Worm (Caenorhabditis elegans) whole organism, young adult: ENCODE measurements around the gene hrpl-1.

Experiments used
- B0035.1 ChIP-seq: sonication (generic microtip); optimal IDR thresholded peaks from 2 replicates; lab custom pipeline; 2016; ENCODE audit warnings: missing genetic modification characterization, mild to moderate bottlenecking, missing compliant biosample characterization, missing genotype, missing genetic modification reagents
- B0336.3 ChIP-seq: fragments of 200-800 bp; sonication (Bioruptor generic); IDR thresholded peaks from 2 replicates; pipeline ENCODE4 v1.3.6; 2022; ENCODE audit warnings: missing genetic modification characterization, missing compliant biosample characterization
- C06A6.2 ChIP-seq: fragments of 200-800 bp; sonication (Bioruptor generic); conservative IDR thresholded peaks from 2 replicates; pipeline ENCODE4 v1.3.6; 2022; ENCODE audit warnings: missing genetic modification characterization, missing compliant biosample characterization
- D2030.7 ChIP-seq: fragments of 200-800 bp; sonication (Bioruptor generic); IDR thresholded peaks from 2 replicates; pipeline ENCODE4 v1.3.6; 2022; ENCODE audit warnings: missing genetic modification reagents, missing genetic modification characterization, missing compliant biosample characterization
- F10E7.11 ChIP-seq: sonication (generic microtip); optimal IDR thresholded peaks from 2 replicates; lab custom pipeline; 2017; ENCODE audit warnings: mild to moderate bottlenecking, missing genetic modification characterization, moderate library complexity, missing compliant biosample characterization
- F22D6.2 ChIP-seq: sonication (generic microtip); optimal IDR thresholded peaks from 2 replicates; lab custom pipeline; 2016; ENCODE audit warnings: mild to moderate bottlenecking, missing genetic modification characterization, missing compliant biosample characterization
- F23B12.7 ChIP-seq: sonication (generic microtip); optimal IDR thresholded peaks from 2 replicates; lab custom pipeline; 2017; ENCODE audit warnings: missing genetic modification characterization, mild to moderate bottlenecking, missing compliant biosample characterization, antibody characterized with exemption, moderate library complexity; ENCODE audit not compliant: insufficient read depth
- F39B2.1 ChIP-seq: fragments of 200-800 bp; sonication (Bioruptor generic); IDR thresholded peaks from 2 replicates; pipeline ENCODE4 v1.3.6; 2022; ENCODE audit warnings: missing genetic modification reagents, missing genetic modification characterization, missing compliant biosample characterization
- F49E8.2 ChIP-seq: sonication (generic microtip); optimal IDR thresholded peaks from 3 replicates; lab custom pipeline; 2017; ENCODE audit warnings: missing genetic modification characterization, mild to moderate bottlenecking, missing compliant biosample characterization, antibody characterized with exemption, moderate library complexity; ENCODE audit not compliant: insufficient read depth
- F52B5.7 ChIP-seq: sonication (generic microtip); optimal IDR thresholded peaks from 2 replicates; lab custom pipeline; 2016; ENCODE audit warnings: mild to moderate bottlenecking, missing genetic modification characterization, missing compliant biosample characterization
- F55B11.4 ChIP-seq: sonication (generic microtip); optimal IDR thresholded peaks from 2 replicates; lab custom pipeline; 2016; ENCODE audit warnings: missing compliant biosample characterization, missing genetic modification characterization, borderline replicate concordance; ENCODE audit not compliant: insufficient read depth
- F57A8.1 ChIP-seq: fragments of 200-800 bp; sonication (Bioruptor generic); optimal IDR thresholded peaks from 2 replicates; lab custom pipeline; 2018; ENCODE audit warnings: mild to moderate bottlenecking, missing genetic modification characterization, moderate library complexity, missing compliant biosample characterization
- F57C9.4 ChIP-seq: sonication (generic microtip); optimal IDR thresholded peaks from 2 replicates; lab custom pipeline; 2017; ENCODE audit warnings: mild to moderate bottlenecking, missing genetic modification characterization, missing compliant biosample characterization
- K12H6.12 ChIP-seq: fragments of 200-800 bp; sonication (Bioruptor generic); optimal IDR thresholded peaks from 2 replicates; lab custom pipeline; 2018; ENCODE audit warnings: mild to moderate bottlenecking, missing genetic modification characterization, missing compliant biosample characterization
- T07F8.4 ChIP-seq: sonication (generic microtip); optimal IDR thresholded peaks from 2 replicates; lab custom pipeline; 2016; ENCODE audit warnings: mild to moderate bottlenecking, missing genetic modification characterization, moderate library complexity, missing compliant biosample characterization
- Y95B8A.8 ChIP-seq: fragments of 200-800 bp; sonication (Bioruptor generic); IDR thresholded peaks from 2 replicates; pipeline ENCODE4 v1.3.6; 2022; ENCODE audit warnings: missing genetic modification reagents, missing genetic modification characterization, missing compliant biosample characterization
- bed-1 ChIP-seq: fragments of 200-800 bp; sonication (Bioruptor generic); IDR thresholded peaks from 2 replicates; pipeline ENCODE4 v1.3.6; 2022; ENCODE audit warnings: missing genetic modification reagents, missing genetic modification characterization, missing compliant biosample characterization
- bed-2 ChIP-seq: fragments of 200-800 bp; sonication (Bioruptor generic); IDR thresholded peaks from 2 replicates; pipeline ENCODE4 v1.3.6; 2022; ENCODE audit warnings: missing genetic modification reagents, missing genetic modification characterization, missing compliant biosample characterization
- cebp-1 ChIP-seq, 2 experiments: fragments of 200-800 bp in 1 of 2; sonication (Bioruptor generic) in 1 of 2; sonication (generic microtip) in 1 of 2; IDR thresholded peaks in 1 of 2; optimal IDR thresholded peaks in 1 of 2; 2 replicates each; pipeline versions ENCODE4 v1.3.6 to Lab custom; 2017 to 2022; ENCODE audit warnings: missing compliant biosample characterization in 2 of 2, missing genetic modification characterization in 2 of 2, mild to moderate bottlenecking in 1 of 2, missing genetic modification reagents in 1 of 2, moderate library complexity in 1 of 2
- ceh-40 ChIP-seq: fragments of 200-800 bp; sonication (Bioruptor generic); IDR thresholded peaks from 2 replicates; pipeline ENCODE4 v1.3.6; 2022; ENCODE audit warnings: missing genetic modification characterization, missing compliant biosample characterization
- chd-7 ChIP-seq: sonication (generic microtip); optimal IDR thresholded peaks from 2 replicates; lab custom pipeline; 2016; ENCODE audit warnings: mild to moderate bottlenecking, missing genetic modification characterization, moderate library complexity, missing compliant biosample characterization
- die-1 ChIP-seq: sonication (generic microtip); optimal IDR thresholded peaks from 2 replicates; lab custom pipeline; 2016; ENCODE audit warnings: missing genotype, mild to moderate bottlenecking, missing genetic modification characterization, missing compliant biosample characterization
- dox-1 ChIP-seq: fragments of 200-800 bp; sonication (Bioruptor generic); IDR thresholded peaks from 2 replicates; pipeline ENCODE4 v1.3.6; 2022; ENCODE audit warnings: missing genetic modification reagents, missing genetic modification characterization, missing compliant biosample characterization
- dpl-1 ChIP-seq: fragments of 150-350 bp; optimal IDR thresholded peaks from 2 replicates; lab custom pipeline; 2014; ENCODE audit warnings: missing biosample characterization, missing genetic modification reagents, missing genetic modification characterization
- egrh-3 ChIP-seq: fragments of 200-800 bp; sonication (Bioruptor generic); IDR thresholded peaks from 2 replicates; pipeline ENCODE4 v1.3.6; 2022; ENCODE audit warnings: missing genetic modification reagents, missing genetic modification characterization, missing compliant biosample characterization
- fkh-3 ChIP-seq: sonication (generic microtip); optimal IDR thresholded peaks from 2 replicates; lab custom pipeline; 2016; ENCODE audit warnings: mild to moderate bottlenecking, missing genetic modification characterization, missing compliant biosample characterization
- hsf-1 ChIP-seq: fragments of 200-800 bp; sonication (Bioruptor generic); IDR thresholded peaks from 2 replicates; pipeline ENCODE4 v1.3.6; 2022; ENCODE audit warnings: missing genetic modification reagents, missing genetic modification characterization, missing compliant biosample characterization
- let-607 ChIP-seq, 2 experiments: fragments of 200-800 bp in 1 of 2; sonication (Bioruptor generic) in 1 of 2; sonication (generic microtip) in 1 of 2; optimal IDR thresholded peaks; 2 replicates each; lab custom pipeline; 2016 to 2018; ENCODE audit warnings: mild to moderate bottlenecking in 2 of 2, missing compliant biosample characterization in 2 of 2, missing genetic modification characterization in 2 of 2, moderate library complexity in 2 of 2, missing genotype in 1 of 2
- lsy-27 ChIP-seq: sonication (generic microtip); optimal IDR thresholded peaks from 2 replicates; lab custom pipeline; 2017; ENCODE audit warnings: missing genetic modification characterization, mild to moderate bottlenecking, missing compliant biosample characterization, antibody characterized with exemption, missing genotype, borderline replicate concordance; ENCODE audit not compliant: insufficient read depth
- madf-3 ChIP-seq: fragments of 200-800 bp; sonication (Bioruptor generic); IDR thresholded peaks from 2 replicates; pipeline ENCODE4 v1.3.6; 2022; ENCODE audit warnings: missing genetic modification reagents, missing genetic modification characterization, missing compliant biosample characterization
- mel-28 ChIP-seq: sonication (generic microtip); optimal IDR thresholded peaks from 2 replicates; lab custom pipeline; 2016; ENCODE audit warnings: borderline replicate concordance, mild to moderate bottlenecking, missing genetic modification characterization, missing compliant biosample characterization
- mes-4 ChIP-seq: sonication (generic microtip); optimal IDR thresholded peaks from 2 replicates; lab custom pipeline; 2016; ENCODE audit warnings: missing genotype, missing genetic modification characterization, missing compliant biosample characterization
- nfya-1 ChIP-seq: sonication (generic microtip); optimal IDR thresholded peaks from 2 replicates; lab custom pipeline; 2017; ENCODE audit warnings: antibody characterized with exemption, missing compliant biosample characterization, missing genetic modification characterization, borderline replicate concordance; ENCODE audit not compliant: insufficient read depth
- nfya-2 ChIP-seq: fragments of 200-800 bp; sonication (Bioruptor generic); IDR thresholded peaks from 2 replicates; pipeline ENCODE4 v1.3.6; 2022; ENCODE audit warnings: missing genetic modification reagents, missing genetic modification characterization, missing compliant biosample characterization
- nhr-120 ChIP-seq: fragments of 200-800 bp; sonication (Bioruptor generic); IDR thresholded peaks from 2 replicates; pipeline ENCODE4 v1.3.6; 2022; ENCODE audit warnings: missing genetic modification characterization, missing compliant biosample characterization
- nhr-80 ChIP-seq: sonication (generic microtip); optimal IDR thresholded peaks from 2 replicates; lab custom pipeline; 2016; ENCODE audit warnings: missing genetic modification characterization, missing compliant biosample characterization
- pbrm-1 ChIP-seq: fragments of 200-800 bp; sonication (Bioruptor generic); IDR thresholded peaks from 2 replicates; pipeline ENCODE4 v1.3.6; 2022; ENCODE audit warnings: missing genetic modification reagents, missing genetic modification characterization, missing compliant biosample characterization
- sea-2 ChIP-seq: fragments of 200-800 bp; sonication (Bioruptor generic); IDR thresholded peaks from 2 replicates; pipeline ENCODE4 v1.3.6; 2022; ENCODE audit warnings: missing genetic modification characterization, missing compliant biosample characterization
- snpc-4 ChIP-seq, 5 experiments: fragments of 150-350 bp in 1 of 5; sonication (generic microtip) in 4 of 5; optimal IDR thresholded peaks; 2 replicates each; lab custom pipeline; 2014 to 2018; ENCODE audit warnings: missing genetic modification characterization in 5 of 5, missing biosample characterization in 3 of 5, antibody characterized with exemption in 2 of 5, mild to moderate bottlenecking in 2 of 5, missing compliant biosample characterization in 2 of 5, missing genotype in 2 of 5, moderate library complexity in 2 of 5, missing genetic modification reagents in 1 of 5
- sptf-2 ChIP-seq: fragments of 200-800 bp; sonication (Bioruptor generic); optimal IDR thresholded peaks from 2 replicates; lab custom pipeline; 2018; ENCODE audit warnings: mild to moderate bottlenecking, missing genetic modification characterization, missing compliant biosample characterization
- tbx-9 ChIP-seq: sonication (generic microtip); optimal IDR thresholded peaks from 2 replicates; lab custom pipeline; 2016; ENCODE audit warnings: borderline replicate concordance, missing genetic modification characterization, inconsistent platforms, missing compliant biosample characterization
- unc-62 ChIP-seq: fragments of 150-350 bp; optimal IDR thresholded peaks from 2 replicates; lab custom pipeline; 2014; ENCODE audit warnings: missing biosample characterization, missing genetic modification reagents, missing genetic modification characterization
- zim-3 ChIP-seq: sonication (generic microtip); optimal IDR thresholded peaks from 2 replicates; lab custom pipeline; 2017; ENCODE audit warnings: mild to moderate bottlenecking, missing genetic modification characterization, moderate library complexity, missing compliant biosample characterization
- ztf-22 ChIP-seq: fragments of 200-800 bp; sonication (Bioruptor generic); optimal IDR thresholded peaks from 2 replicates; lab custom pipeline; 2018; ENCODE audit warnings: mild to moderate bottlenecking, missing genetic modification characterization, moderate library complexity, missing compliant biosample characterization
- ztf-25 ChIP-seq: fragments of 200-800 bp; sonication (Bioruptor generic); IDR thresholded peaks from 2 replicates; pipeline ENCODE4 v1.3.6; 2022; ENCODE audit warnings: missing genetic modification reagents, missing genetic modification characterization, missing compliant biosample characterization
- ztf-28 ChIP-seq: fragments of 200-800 bp; sonication (Bioruptor generic); IDR thresholded peaks from 2 replicates; pipeline ENCODE4 v1.3.6; 2022; ENCODE audit warnings: missing genetic modification reagents, missing genetic modification characterization, missing compliant biosample characterization

Gene hrpl-1

ce11 chrII:6943299-6944051, 44.9 kb downstream of the hrpl-1 start (continued):
- no peak for TF ChIP-seq lsy-27 (tag; lab: Kevin White, UChicago)
- TF ChIP-seq fkh-3 (tag; lab: Kevin White, UChicago), result no peak
- no peak for TF ChIP-seq hsf-1 (GFP tag; lab: Robert Waterston, UW)
- TF ChIP-seq nhr-80 (tag; lab: Kevin White, UChicago), result peak; percentile 65
- TF ChIP-seq F57C9.4 (tag; lab: Kevin White, UChicago), result no peak
- TF ChIP-seq madf-3 (GFP tag; lab: Robert Waterston, UW), result no peak
- TF ChIP-seq ztf-28 (GFP tag; lab: Robert Waterston, UW), result no peak
- TF ChIP-seq sea-2, result no peak
- no peak for TF ChIP-seq die-1
- no peak for TF ChIP-seq F22D6.2 (tag; lab: Kevin White, UChicago)
- no peak for TF ChIP-seq mes-4 (tag; lab: Kevin White, UChicago)
- TF ChIP-seq F49E8.2 (tag; lab: Kevin White, UChicago), result no peak
- peak; percentile 23 for TF ChIP-seq F52B5.7
- no peak for TF ChIP-seq nfya-1 (tag; lab: Kevin White, UChicago)
- TF ChIP-seq Y95B8A.8 (GFP tag; lab: Robert Waterston, UW), result no peak
- no peak for TF ChIP-seq F10E7.11 (tag; lab: Kevin White, UChicago)
- TF ChIP-seq pbrm-1 (GFP tag; lab: Robert Waterston, UW), result no peak
- no peak for TF ChIP-seq F39B2.1 (GFP tag; lab: Robert Waterston, UW)
- TF ChIP-seq bed-1 (GFP tag; lab: Robert Waterston, UW), result no peak
- TF ChIP-seq B0035.1 (tag; lab: Kevin White, UChicago), result no peak
- TF ChIP-seq egrh-3 (GFP tag; lab: Robert Waterston, UW), result peak; percentile 86; the same call in 1 of the 2 replicates
- TF ChIP-seq zim-3, result no peak
- no peak for TF ChIP-seq nfya-2 (GFP tag; lab: Robert Waterston, UW)
- TF ChIP-seq chd-7 (tag; lab: Kevin White, UChicago), result no peak
- TF ChIP-seq ztf-22, result no peak
- no peak for TF ChIP-seq B0336.3 (GFP tag; lab: Robert Waterston, UW)
- peak; percentile 31; the same call in 1 of the 2 replicates for TF ChIP-seq dox-1 (GFP tag; lab: Robert Waterston, UW)
- no peak for TF ChIP-seq F55B11.4 (tag; lab: Kevin White, UChicago)
- TF ChIP-seq D2030.7 (GFP tag; lab: Robert Waterston, UW), result no peak
- TF ChIP-seq unc-62, result peak; percentile 51
- TF ChIP-seq K12H6.12 (tag; lab: Kevin White, UChicago), result peak; percentile 28
- no peak for TF ChIP-seq sptf-2 (GFP tag; lab: Kevin White, UChicago)
- no peak for TF ChIP-seq F57A8.1 (GFP tag; lab: Kevin White, UChicago)
- TF ChIP-seq cebp-1 (GFP tag; IDR thresholded peaks at IDR 0.05; lab: Robert Waterston, UW), result no peak; the same call in 1 of the 2 replicates
- TF ChIP-seq cebp-1 (tag; optimal IDR thresholded peaks at IDR 0.05; lab: Kevin White, UChicago), result peak; percentile 82
- TF ChIP-seq ztf-25, result no peak
- no peak for TF ChIP-seq nhr-120
- no peak for TF ChIP-seq snpc-4 (GFP tag; optimal IDR thresholded peaks at IDR 0.05; lab: Kevin White, UChicago)
- no peak for TF ChIP-seq snpc-4 (tag; optimal IDR thresholded peaks at IDR 0.05; lab: Kevin White, UChicago)
- TF ChIP-seq ceh-40, result no peak
- TF ChIP-seq mel-28 (tag; lab: Kevin White, UChicago), result no peak
- TF ChIP-seq C06A6.2 (GFP tag; lab: Robert Waterston, UW), result no peak
- TF ChIP-seq dpl-1 (GFP tag; lab: Kevin White, UChicago), result no peak
- no peak for TF ChIP-seq T07F8.4 (tag; lab: Kevin White, UChicago)
- no peak for TF ChIP-seq F23B12.7 (tag; lab: Kevin White, UChicago)
- no peak for TF ChIP-seq bed-2
- no peak for TF ChIP-seq tbx-9 (tag; lab: Kevin White, UChicago)
- no peak for TF ChIP-seq let-607 (tag; optimal IDR thresholded peaks at IDR 0.05; lab: Kevin White, UChicago)
